Fruit fly (Drosophila melanogaster) whole organism, embryonic: ENCODE measurements around the gene hry.

Experiments used
- ATbp ChIP-seq: fragments of 200-800 bp; sonication (Bioruptor generic); optimal IDR thresholded peaks from 2 replicates; lab custom pipeline; 2017; ENCODE audit warnings: missing biosample characterization, mild to moderate bottlenecking, missing genetic modification characterization, missing genetic modification reagents
- Bdp1 ChIP-seq: fragments of 200-800 bp; sonication (Bioruptor generic); optimal IDR thresholded peaks from 3 replicates; lab custom pipeline; 2016; ENCODE audit warnings: missing biosample characterization, missing genetic modification characterization
- Bgb ChIP-seq: fragments of 200-800 bp; sonication (Bioruptor generic); IDR thresholded peaks from 2 replicates; pipeline ENCODE4 v1.3.6; 2022; ENCODE audit warnings: missing biosample characterization, missing genetic modification characterization; ENCODE audit not compliant: partially characterized antibody
- CG12155 ChIP-seq: fragments of 200-800 bp; sonication (Bioruptor generic); optimal IDR thresholded peaks from 3 replicates; lab custom pipeline; 2016; ENCODE audit warnings: missing biosample characterization, missing genetic modification characterization
- CG13424 ChIP-seq: fragments of 200-800 bp; sonication (Bioruptor generic); optimal IDR thresholded peaks from 2 replicates; lab custom pipeline; 2019; ENCODE audit warnings: missing biosample characterization, mild to moderate bottlenecking, missing genetic modification characterization, moderate library complexity
- CG17328 ChIP-seq: fragments of 200-800 bp; sonication (Bioruptor generic); IDR thresholded peaks from 2 replicates; pipeline ENCODE4 v1.3.6; 2022; ENCODE audit warnings: missing biosample characterization, missing genetic modification characterization
- CG1832 ChIP-seq: fragments of 200-800 bp; sonication (Bioruptor generic); optimal IDR thresholded peaks from 2 replicates; lab custom pipeline; 2017; ENCODE audit warnings: missing biosample characterization, mild to moderate bottlenecking, missing genetic modification characterization, inconsistent platforms
- CG18476 ChIP-seq: fragments of 200-800 bp; sonication (Bioruptor generic); optimal IDR thresholded peaks from 2 replicates; lab custom pipeline; 2016; ENCODE audit warnings: missing biosample characterization, mild to moderate bottlenecking, missing genetic modification characterization
- CG33213 ChIP-seq: fragments of 200-800 bp; sonication (Bioruptor generic); optimal IDR thresholded peaks from 3 replicates; lab custom pipeline; 2016; ENCODE audit warnings: missing biosample characterization, missing genetic modification characterization
- CG34422 ChIP-seq: fragments of 200-800 bp; sonication (Bioruptor generic); IDR thresholded peaks from 3 replicates; pipeline ENCODE4 v1.3.6; 2022; ENCODE audit warnings: missing biosample characterization, missing genetic modification characterization
- CG43689 ChIP-seq: fragments of 200-800 bp; sonication (Bioruptor generic); IDR thresholded peaks from 2 replicates; pipeline ENCODE4 v1.3.6; 2022; ENCODE audit warnings: missing biosample characterization, missing genetic modification characterization
- CG4730 ChIP-seq: fragments of 200-800 bp; sonication (Bioruptor generic); IDR thresholded peaks from 2 replicates; pipeline ENCODE4 v1.3.6; 2022; ENCODE audit warnings: missing biosample characterization, missing genetic modification characterization
- CG7745 ChIP-seq: fragments of 200-800 bp; sonication (Bioruptor generic); optimal IDR thresholded peaks from 2 replicates; lab custom pipeline; 2018; ENCODE audit warnings: missing biosample characterization, mild to moderate bottlenecking, missing genetic modification characterization, moderate library complexity
- CG8290 ChIP-seq, 3 experiments: fragments of 200-800 bp; sonication (Bioruptor generic); optimal IDR thresholded peaks; 2 replicates each; lab custom pipeline; 2016 to 2019; ENCODE audit warnings: missing biosample characterization in 3 of 3, missing genetic modification characterization in 3 of 3, mild to moderate bottlenecking in 2 of 3, moderate library complexity in 1 of 3
- CG8944 ChIP-seq: fragments of 200-800 bp; sonication (Bioruptor generic); optimal IDR thresholded peaks from 3 replicates; lab custom pipeline; 2016; ENCODE audit warnings: missing biosample characterization, missing genetic modification characterization
- Chrac-16 ChIP-seq: fragments of 200-800 bp; sonication (Bioruptor generic); optimal IDR thresholded peaks from 3 replicates; lab custom pipeline; 2016; ENCODE audit warnings: missing biosample characterization, missing genetic modification characterization
- Fer3 ChIP-seq: fragments of 200-800 bp; sonication (Bioruptor generic); optimal IDR thresholded peaks from 2 replicates; lab custom pipeline; 2018; ENCODE audit warnings: missing biosample characterization, mild to moderate bottlenecking, missing genetic modification characterization, moderate library complexity
- H15 ChIP-seq: fragments of 200-800 bp; sonication (Bioruptor generic); IDR thresholded peaks from 3 replicates; pipeline ENCODE4 v1.3.6; 2022; ENCODE audit warnings: missing biosample characterization, missing genetic modification characterization
- HmgZ ChIP-seq: fragments of 200-800 bp; sonication (Bioruptor generic); optimal IDR thresholded peaks from 2 replicates; lab custom pipeline; 2018; ENCODE audit warnings: missing biosample characterization, mild to moderate bottlenecking, missing genetic modification characterization
- Nf-YB ChIP-seq: fragments of 200-800 bp; sonication (Bioruptor generic); optimal IDR thresholded peaks from 3 replicates; lab custom pipeline; 2019; ENCODE audit warnings: missing biosample characterization, mild to moderate bottlenecking, missing genetic modification characterization, moderate library complexity
- Nf-YC ChIP-seq: fragments of 200-800 bp; optimal IDR thresholded peaks from 3 replicates; lab custom pipeline; 2019; ENCODE audit warnings: missing biosample characterization, mild to moderate bottlenecking, missing genetic modification characterization, moderate library complexity
- Sin3A ChIP-seq: fragments of >200 bp; optimal IDR thresholded peaks from 2 replicates; lab custom pipeline; 2018
- Trl ChIP-seq, 3 experiments: fragments of >200 bp in 2 of 3; fragments of 200-800 bp in 1 of 3; sonication (Bioruptor generic) in 1 of 3; optimal IDR thresholded peaks; 2 replicates in 1 of 3; 3 replicates in 2 of 3; lab custom pipeline; 2016 to 2017; ENCODE audit warnings: missing biosample characterization in 1 of 3, missing genetic modification characterization in 1 of 3
- YL-1 ChIP-seq: fragments of 200-800 bp; sonication (Bioruptor generic); optimal IDR thresholded peaks from 3 replicates; lab custom pipeline; 2017; ENCODE audit warnings: missing biosample characterization, mild to moderate bottlenecking, missing genetic modification characterization
- ac ChIP-seq: fragments of 200-800 bp; sonication (Bioruptor generic); optimal IDR thresholded peaks from 3 replicates; lab custom pipeline; 2017; ENCODE audit warnings: missing biosample characterization, mild to moderate bottlenecking, missing genetic modification characterization
- chn ChIP-seq: fragments of 200-800 bp; sonication (Bioruptor generic); optimal IDR thresholded peaks from 2 replicates; lab custom pipeline; 2016; ENCODE audit warnings: missing biosample characterization, missing genetic modification characterization
- dimm ChIP-seq: fragments of 200-800 bp; sonication (Bioruptor generic); IDR thresholded peaks from 2 replicates; pipeline ENCODE4 v1.3.6; 2022; ENCODE audit warnings: missing biosample characterization, missing genetic modification characterization
- dmrt11E ChIP-seq: fragments of 200-800 bp; sonication (Bioruptor generic); optimal IDR thresholded peaks from 3 replicates; lab custom pipeline; 2018; ENCODE audit warnings: missing biosample characterization, mild to moderate bottlenecking, missing genetic modification characterization, moderate library complexity
- ham ChIP-seq: fragments of 200-800 bp; sonication (Bioruptor generic); IDR thresholded peaks from 2 replicates; pipeline ENCODE4 v1.3.6; 2022; ENCODE audit warnings: missing biosample characterization, missing genetic modification characterization
- lbe ChIP-seq: fragments of 200-800 bp; sonication (Bioruptor generic); optimal IDR thresholded peaks from 2 replicates; lab custom pipeline; 2016; ENCODE audit warnings: missing biosample characterization, mild to moderate bottlenecking, missing genetic modification characterization
- pros ChIP-seq: fragments of 200-800 bp; sonication (Bioruptor generic); optimal IDR thresholded peaks from 3 replicates; lab custom pipeline; 2019; ENCODE audit warnings: missing biosample characterization, mild to moderate bottlenecking, missing genetic modification characterization, moderate library complexity
- salm ChIP-seq: fragments of 200-800 bp; sonication (Bioruptor generic); optimal IDR thresholded peaks from 2 replicates; lab custom pipeline; 2018; ENCODE audit warnings: missing biosample characterization, mild to moderate bottlenecking, missing genetic modification characterization
- scrt ChIP-seq: fragments of 200-800 bp; sonication (Bioruptor generic); optimal IDR thresholded peaks from 2 replicates; lab custom pipeline; 2018; ENCODE audit warnings: missing biosample characterization, mild to moderate bottlenecking, missing genetic modification characterization, moderate library complexity
- seq ChIP-seq: fragments of 200-800 bp; sonication (Bioruptor generic); IDR thresholded peaks from 2 replicates; pipeline ENCODE4 v1.3.6; 2022; ENCODE audit warnings: missing biosample characterization, missing genetic modification characterization
- slou ChIP-seq: fragments of 200-800 bp; sonication (Bioruptor generic); optimal IDR thresholded peaks from 3 replicates; lab custom pipeline; 2016; ENCODE audit warnings: missing biosample characterization, missing genetic modification characterization
- tll ChIP-seq, 2 experiments: fragments of 200-800 bp in 1 of 2; fragments of >200 bp in 1 of 2; sonication (Bioruptor generic) in 1 of 2; optimal IDR thresholded peaks; 2 replicates each; lab custom pipeline; 2017 to 2019; ENCODE audit warnings: missing biosample characterization in 2 of 2, missing genetic modification characterization in 2 of 2, mild to moderate bottlenecking in 1 of 2, moderate library complexity in 1 of 2
- zen ChIP-seq: fragments of 200-800 bp; sonication (Bioruptor generic); optimal IDR thresholded peaks from 3 replicates; lab custom pipeline; 2018; ENCODE audit warnings: missing biosample characterization, mild to moderate bottlenecking, missing genetic modification characterization, moderate library complexity

Gene hry

DNA sequence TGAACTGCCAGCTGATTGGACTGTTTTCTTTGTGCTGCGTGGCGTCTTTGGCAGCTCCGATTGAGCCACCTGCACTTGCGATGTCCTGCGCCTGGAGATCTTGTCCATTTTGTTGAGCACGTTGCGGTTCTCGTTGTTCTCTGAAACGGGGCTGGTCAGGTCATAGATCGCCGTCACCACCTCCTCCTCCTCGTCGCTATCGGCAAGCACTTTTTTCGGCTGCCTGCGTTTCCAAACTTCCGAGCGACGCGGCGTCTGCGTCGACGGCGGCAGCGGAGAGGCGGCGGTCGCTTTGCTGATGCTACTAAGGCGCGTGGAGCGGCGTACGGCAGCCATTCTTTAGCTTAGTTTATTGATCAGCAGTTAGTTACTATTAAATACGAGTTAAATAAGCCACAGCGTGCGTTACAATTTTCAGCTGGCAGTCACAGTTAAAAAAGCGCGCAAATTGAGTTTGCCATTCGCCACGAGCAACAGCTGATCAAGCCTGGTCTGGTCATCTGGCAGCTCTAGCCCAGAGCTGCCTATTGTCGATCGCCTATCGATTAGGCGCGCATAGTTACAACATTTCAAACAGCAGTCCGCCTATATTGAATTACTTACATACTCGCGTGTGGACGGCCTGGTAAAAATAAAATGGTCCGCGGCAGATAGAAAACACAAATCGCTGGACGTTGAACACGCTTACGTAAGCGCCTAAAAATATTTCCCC lies 41.8 kb upstream of the hry start, which contains the start of gene Cdc6 (continued):
- no peak for TF ChIP-seq CG8290 (GFP tag; optimal IDR thresholded peaks at IDR 0.05; lab: Kevin White, UChicago)
- peak in 1 of 2 experiments; percentile 15 for TF ChIP-seq CG8290 (tag; optimal IDR thresholded peaks at IDR 0.05; lab: Kevin White, UChicago)
- TF ChIP-seq CG17328 (GFP tag; lab: Robert Waterston, UW), result no peak

DNA sequence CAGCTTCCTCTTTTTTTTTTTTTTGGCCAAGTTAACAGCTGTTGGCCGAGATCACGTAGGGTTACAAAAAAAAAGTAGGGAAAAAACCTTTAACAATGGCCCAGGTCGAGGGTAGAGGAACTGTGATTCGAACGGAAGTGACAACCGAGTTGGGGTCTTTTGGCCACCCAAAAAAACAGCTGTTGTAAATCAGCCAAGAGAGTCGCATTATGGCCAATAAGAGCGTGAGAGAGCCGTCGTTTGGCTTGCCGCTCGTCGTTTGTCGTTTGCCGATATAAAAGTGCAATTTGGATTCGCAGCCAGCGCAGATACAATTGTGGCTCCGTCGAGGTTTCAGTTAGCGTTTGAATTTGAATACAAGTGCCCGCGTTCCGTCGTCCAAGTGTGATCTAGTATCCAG lies 35.4 kb upstream of the hry start, which contains the start of gene Cpr66D:
Cpr66D (plus strand) TSS at position 301 of the 400 bp plus-strand sequence.
- TF ChIP-seq ham (GFP tag; lab: Robert Waterston, UW) (no peak), Trl (optimal IDR thresholded peaks at IDR 0.05; lab: Kevin White, UChicago) (peak in 1 of 2 experiments; percentile 2), Trl (GFP tag; optimal IDR thresholded peaks at IDR 0.05; lab: Kevin White, UChicago) (no peak)
- TF ChIP-seq, all 482 proteins: peak for 1

DNA sequence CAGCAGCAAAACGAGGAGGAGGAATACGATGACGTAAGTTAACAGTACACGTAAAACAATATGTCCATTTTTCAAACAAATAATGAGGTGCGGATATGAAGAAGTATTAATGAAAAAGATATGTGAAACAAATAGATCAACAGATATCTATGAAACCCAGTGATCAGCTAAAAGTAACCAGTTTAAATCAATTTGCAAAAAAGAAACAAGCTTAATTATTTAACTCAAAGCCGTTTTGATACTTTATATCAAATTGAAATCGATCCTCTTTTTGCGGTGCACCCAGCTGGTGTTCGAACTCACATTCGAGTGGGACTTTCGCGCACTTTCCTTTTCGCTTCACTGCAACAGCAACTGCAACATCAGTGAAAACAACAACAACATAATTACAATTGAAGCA lies 34.5 kb upstream of the hry start:
- no peak for TF ChIP-seq Bgb
- no peak for TF ChIP-seq Chrac-16 (GFP tag; lab: Kevin White, UChicago)
- no peak for TF ChIP-seq salm (tag; lab: Kevin White, UChicago)
- no peak for TF ChIP-seq ATbp (GFP tag; lab: Kevin White, UChicago)
- TF ChIP-seq CG43689, result no peak

DNA sequence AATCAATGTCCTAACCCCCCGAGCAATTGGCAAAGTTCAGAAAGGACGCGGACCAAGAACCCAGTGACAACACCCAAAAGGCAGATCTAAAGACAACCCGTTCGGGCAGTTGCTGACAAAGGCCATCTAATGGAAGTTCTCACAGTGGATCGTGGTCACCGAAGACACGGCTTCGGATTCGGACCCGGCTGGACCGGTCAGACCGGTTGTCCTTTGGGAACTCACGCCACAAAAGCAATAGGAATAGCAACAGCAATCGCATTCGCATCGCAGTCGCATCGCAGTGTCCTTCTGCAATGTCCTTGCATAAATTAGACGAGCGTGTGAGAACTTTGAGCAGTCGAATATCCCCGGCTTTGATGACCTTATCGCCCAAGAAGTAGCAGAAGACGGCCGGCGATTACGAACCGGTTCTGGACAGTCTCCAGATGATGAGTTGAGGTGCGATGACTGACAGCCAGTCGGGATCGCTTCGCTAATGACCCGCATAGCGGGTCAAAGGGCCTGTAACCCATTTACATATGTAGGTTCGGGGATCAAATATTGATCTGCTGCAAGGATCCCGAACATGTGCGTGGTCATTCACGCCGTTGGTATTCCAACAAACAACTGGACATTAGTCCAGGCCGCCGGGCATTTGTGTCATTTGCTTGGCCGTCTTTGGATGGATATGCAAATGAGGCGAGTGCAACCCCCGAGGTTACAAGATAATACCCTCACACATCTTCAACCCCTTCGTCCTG lies 31.6 kb upstream of the hry start:
- TF ChIP-seq CG18476 (no peak), YL-1 (GFP tag; lab: Kevin White, UChicago) (no peak), tll (GFP tag; optimal IDR thresholded peaks at IDR 0.05; lab: Kevin White, UChicago) (peak in 1 of 2 experiments; percentile 63), CG34422 (no peak), CG12155 (GFP tag; lab: Kevin White, UChicago) (no peak), pros (GFP tag; lab: Kevin White, UChicago) (peak; percentile 62), zen (tag; lab: Kevin White, UChicago) (peak; percentile 77), dimm (GFP tag; lab: Robert Waterston, UW) (no peak)

DNA sequence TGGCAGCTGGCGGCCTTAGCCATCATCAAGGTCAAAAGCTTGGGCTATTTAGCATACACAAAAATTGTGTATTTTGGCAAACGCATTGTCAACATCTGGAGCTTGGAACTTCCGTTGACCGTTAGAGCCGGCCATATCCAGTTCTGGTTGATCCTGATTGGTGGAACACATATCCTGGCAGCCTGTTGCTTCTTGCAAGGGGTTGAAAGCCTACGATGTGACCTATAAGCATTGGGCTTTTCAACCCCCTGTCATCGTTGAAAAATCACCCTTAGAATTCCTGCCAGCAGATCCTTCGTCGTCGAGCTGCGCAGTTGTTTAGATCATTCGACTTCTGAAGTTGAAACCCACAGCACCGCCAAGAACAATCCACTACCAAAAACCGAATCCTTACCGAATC lies 28.7 kb upstream of the hry start, which contains the start of the genes CG13305 and Pex7:
CG13305 (minus strand) TSS at position 2 of the 400 bp plus-strand sequence.
Pex7 (plus strand) TSS at position 325 of the 400 bp plus-strand sequence.
- TF ChIP-seq CG7745 (tag; lab: Kevin White, UChicago) (no peak), Fer3 (tag; lab: Kevin White, UChicago) (no peak), CG33213 (GFP tag; lab: Kevin White, UChicago) (no peak), ac (GFP tag; lab: Kevin White, UChicago) (no peak), dmrt11E (tag; lab: Kevin White, UChicago) (no peak), scrt (peak; percentile 91), HmgZ (tag; lab: Kevin White, UChicago) (no peak), CG13424 (tag; lab: Kevin White, UChicago) (no peak), CG8944 (GFP tag; lab: Kevin White, UChicago) (no peak), slou (GFP tag; lab: Kevin White, UChicago) (no peak), Sin3A (lab: Kevin White, UChicago) (no peak), Nf-YB (GFP tag; lab: Kevin White, UChicago) (peak; percentile 93), seq (peak; percentile 60; the same call in 1 of the 2 replicates), CG4730 (no peak), Bdp1 (GFP tag; lab: Kevin White, UChicago) (no peak), lbe (GFP tag; lab: Kevin White, UChicago) (no peak), CG1832 (no peak), Nf-YC (peak; percentile 93), H15 (GFP tag; lab: Robert Waterston, UW) (no peak), chn (no peak)
